Worm (Caenorhabditis elegans) whole organism, L3 larva: ENCODE data around the gene C30B5.6.

Experiments
- ama-1 ChIP-seq: fragments of 150-350 bp; optimal IDR thresholded peaks from 2 replicates; lab custom pipeline; 2018
- elt-1 ChIP-seq: fragments of 150-350 bp; optimal IDR thresholded peaks from 2 replicates; lab custom pipeline; 2014; ENCODE audit warnings: missing biosample characterization, missing genetic modification characterization
- fos-1 ChIP-seq: fragments of 150-350 bp; optimal IDR thresholded peaks from 2 replicates; lab custom pipeline; 2014; ENCODE audit warnings: missing biosample characterization, missing genetic modification characterization
- nfya-1 ChIP-seq: sonication (generic microtip); optimal IDR thresholded peaks from 2 replicates; lab custom pipeline; 2017; ENCODE audit warnings: missing genetic modification characterization, mild to moderate bottlenecking, missing compliant biosample characterization, antibody characterized with exemption, moderate library complexity; ENCODE audit not compliant: insufficient read depth

- no peak for TF ChIP-seq ama-1 (lab: Kevin White, UChicago)
- no peak for TF ChIP-seq nfya-1
- no peak for TF ChIP-seq elt-1 (tag; lab: Kevin White, UChicago)
- TF ChIP-seq fos-1 (tag; lab: Kevin White, UChicago): no peak
These were observed 39.8 kb upstream of the C30B5.6 start, which contains the start of gene F13H8.12 for ce11 chrII:6262222-6262621.
